Fruit fly (Drosophila melanogaster) whole organism, embryonic: ENCODE data around the gene Ant2.
A peak's percentile ranks its signal among the peaks of the same experiment; 100 is the strongest.

Source experiments
- Ada2b ChIP-seq: fragments of 200-800 bp; sonication (Bioruptor generic); IDR thresholded peaks from 2 replicates; pipeline ENCODE4 v1.3.6; 2022; ENCODE audit warnings: missing biosample characterization, missing genetic modification characterization
- Aef1 ChIP-seq: fragments of 200-800 bp; sonication (Bioruptor generic); IDR thresholded peaks from 3 replicates; pipeline ENCODE4 v1.3.6; 2022; ENCODE audit warnings: missing biosample characterization, missing genetic modification characterization
- Atf3 ChIP-seq: fragments of 200-800 bp; sonication (Bioruptor generic); optimal IDR thresholded peaks from 3 replicates; lab custom pipeline; 2016; ENCODE audit warnings: missing biosample characterization, missing genetic modification characterization
- Atf6 ChIP-seq: fragments of 200-800 bp; sonication (Bioruptor generic); IDR thresholded peaks from 2 replicates; pipeline ENCODE4 v1.3.6; 2022; ENCODE audit warnings: missing biosample characterization, missing genetic modification characterization
- CG10462 ChIP-seq: fragments of 200-800 bp; sonication (Bioruptor generic); optimal IDR thresholded peaks from 2 replicates; lab custom pipeline; 2016; ENCODE audit warnings: missing biosample characterization, missing genetic modification characterization
- CG10959 ChIP-seq: fragments of 200-800 bp; sonication (Bioruptor generic); IDR thresholded peaks from 2 replicates; pipeline ENCODE4 v1.3.6; 2022; ENCODE audit warnings: missing biosample characterization, missing genetic modification characterization
- CG11696 ChIP-seq: fragments of 200-800 bp; sonication (Bioruptor generic); IDR thresholded peaks from 2 replicates; pipeline ENCODE4 v1.3.6; 2022; ENCODE audit warnings: missing biosample characterization, missing genetic modification characterization
- CG13287 ChIP-seq: fragments of 200-800 bp; sonication (Bioruptor generic); IDR thresholded peaks from 2 replicates; pipeline ENCODE4 v1.3.6; 2022; ENCODE audit warnings: missing biosample characterization, missing genetic modification characterization; ENCODE audit not compliant: partially characterized antibody
- CG13775 ChIP-seq: fragments of 200-800 bp; sonication (Bioruptor generic); optimal IDR thresholded peaks from 3 replicates; lab custom pipeline; 2017; ENCODE audit warnings: missing biosample characterization, mild to moderate bottlenecking, missing genetic modification characterization
- CG14014 ChIP-seq: fragments of 200-800 bp; sonication (Bioruptor generic); IDR thresholded peaks from 2 replicates; pipeline ENCODE4 v1.3.6; 2022; ENCODE audit warnings: missing biosample characterization, missing genetic modification characterization
- CG15011 ChIP-seq: fragments of 200-800 bp; sonication (Bioruptor generic); optimal IDR thresholded peaks from 3 replicates; lab custom pipeline; 2018; ENCODE audit warnings: missing biosample characterization, mild to moderate bottlenecking, missing genetic modification characterization
- CG15269 ChIP-seq: fragments of 200-800 bp; sonication (Bioruptor generic); optimal IDR thresholded peaks from 2 replicates; lab custom pipeline; 2018; ENCODE audit warnings: missing biosample characterization, mild to moderate bottlenecking, missing genetic modification characterization, moderate library complexity
- CG15601 ChIP-seq: fragments of 200-800 bp; sonication (Bioruptor generic); optimal IDR thresholded peaks from 3 replicates; lab custom pipeline; 2019; ENCODE audit warnings: missing biosample characterization, mild to moderate bottlenecking, missing genetic modification characterization, moderate library complexity
- CG1603 ChIP-seq: fragments of 200-800 bp; sonication (Bioruptor generic); optimal IDR thresholded peaks from 2 replicates; lab custom pipeline; 2019; ENCODE audit warnings: missing biosample characterization, mild to moderate bottlenecking, missing genetic modification characterization, moderate library complexity
- CG18764 ChIP-seq: fragments of 200-800 bp; sonication (Bioruptor generic); optimal IDR thresholded peaks from 3 replicates; lab custom pipeline; 2016; ENCODE audit warnings: missing biosample characterization, missing genetic modification characterization
- CG32767 ChIP-seq: fragments of 200-800 bp; sonication (Bioruptor generic); IDR thresholded peaks from 2 replicates; pipeline ENCODE4 v1.3.6; 2022; ENCODE audit warnings: missing biosample characterization, missing genetic modification characterization
- CG3838 ChIP-seq: fragments of 200-800 bp; sonication (Bioruptor generic); optimal IDR thresholded peaks from 3 replicates; lab custom pipeline; 2016; ENCODE audit warnings: missing biosample characterization, missing genetic modification characterization
- CG4282 ChIP-seq: fragments of 200-800 bp; sonication (Bioruptor generic); optimal IDR thresholded peaks from 2 replicates; lab custom pipeline; 2016; ENCODE audit warnings: missing biosample characterization, missing genetic modification characterization
- CG4424 ChIP-seq: fragments of 200-800 bp; sonication (Bioruptor generic); optimal IDR thresholded peaks from 3 replicates; lab custom pipeline; 2016; ENCODE audit warnings: missing biosample characterization, missing genetic modification characterization
- CG5245 ChIP-seq: fragments of 200-800 bp; sonication (Bioruptor generic); optimal IDR thresholded peaks from 3 replicates; lab custom pipeline; 2016; ENCODE audit warnings: missing biosample characterization, missing genetic modification characterization
- CG6654 ChIP-seq: fragments of 200-800 bp; sonication (Bioruptor generic); optimal IDR thresholded peaks from 2 replicates; lab custom pipeline; 2017; ENCODE audit warnings: missing biosample characterization, mild to moderate bottlenecking, missing genetic modification characterization
- CG6813 ChIP-seq: fragments of 200-800 bp; sonication (Bioruptor generic); optimal IDR thresholded peaks from 2 replicates; lab custom pipeline; 2017; ENCODE audit warnings: missing biosample characterization, missing genetic modification characterization, mild to moderate bottlenecking, moderate library complexity, missing genetic modification reagents
- CG6854 ChIP-seq: fragments of 200-800 bp; sonication (Bioruptor generic); optimal IDR thresholded peaks from 3 replicates; lab custom pipeline; 2017; ENCODE audit warnings: missing biosample characterization, mild to moderate bottlenecking, missing genetic modification characterization
- CG7839 ChIP-seq: fragments of 200-800 bp; sonication (Bioruptor generic); optimal IDR thresholded peaks from 3 replicates; lab custom pipeline; 2018; ENCODE audit warnings: missing biosample characterization, mild to moderate bottlenecking, missing genetic modification characterization, moderate library complexity
- CG7963 ChIP-seq: fragments of 200-800 bp; sonication (Bioruptor generic); IDR thresholded peaks from 3 replicates; pipeline ENCODE4 v1.3.6; 2022; ENCODE audit warnings: missing biosample characterization, missing genetic modification characterization; ENCODE audit not compliant: partially characterized antibody
- CG8944 ChIP-seq: fragments of 200-800 bp; sonication (Bioruptor generic); optimal IDR thresholded peaks from 3 replicates; lab custom pipeline; 2016; ENCODE audit warnings: missing biosample characterization, missing genetic modification characterization
- Chrac-16 ChIP-seq: fragments of 200-800 bp; sonication (Bioruptor generic); optimal IDR thresholded peaks from 3 replicates; lab custom pipeline; 2016; ENCODE audit warnings: missing biosample characterization, missing genetic modification characterization
- D19A ChIP-seq: fragments of 200-800 bp; optimal IDR thresholded peaks from 3 replicates; lab custom pipeline; 2019; ENCODE audit warnings: missing biosample characterization, mild to moderate bottlenecking, missing genetic modification characterization, moderate library complexity
- E2f1 ChIP-seq: fragments of 200-800 bp; sonication (Bioruptor generic); IDR thresholded peaks from 2 replicates; pipeline ENCODE4 v1.3.6; 2022; ENCODE audit warnings: missing biosample characterization, missing genetic modification characterization
- ERR ChIP-seq: fragments of 200-800 bp; sonication (Bioruptor generic); optimal IDR thresholded peaks from 2 replicates; lab custom pipeline; 2016; ENCODE audit warnings: missing biosample characterization, missing genetic modification characterization
- HLHmδ ChIP-seq: fragments of 200-800 bp; sonication (Bioruptor generic); optimal IDR thresholded peaks from 2 replicates; lab custom pipeline; 2018; ENCODE audit warnings: missing biosample characterization, mild to moderate bottlenecking, missing genetic modification characterization, moderate library complexity
- HmgD ChIP-seq: fragments of 200-800 bp; sonication (Bioruptor generic); optimal IDR thresholded peaks from 3 replicates; lab custom pipeline; 2016; ENCODE audit warnings: missing biosample characterization, missing genetic modification characterization
- Lhr ChIP-seq: fragments of 200-800 bp; sonication (Bioruptor generic); optimal IDR thresholded peaks from 3 replicates; lab custom pipeline; 2017; ENCODE audit warnings: mild to moderate bottlenecking, missing biosample characterization, missing genetic modification reagents, missing genetic modification characterization
- Poxn ChIP-seq: fragments of 200-800 bp; sonication (Bioruptor generic); IDR thresholded peaks from 2 replicates; pipeline ENCODE4 v1.3.6; 2022; ENCODE audit warnings: missing biosample characterization, missing genetic modification characterization
- Sin3A ChIP-seq: fragments of >200 bp; optimal IDR thresholded peaks from 2 replicates; lab custom pipeline; 2018
- caup ChIP-seq: fragments of 200-800 bp; sonication (Bioruptor generic); optimal IDR thresholded peaks from 3 replicates; lab custom pipeline; 2017; ENCODE audit warnings: missing biosample characterization, mild to moderate bottlenecking, missing genetic modification characterization, moderate library complexity; ENCODE audit not compliant: severe bottlenecking
- crp ChIP-seq, 2 experiments: fragments of 200-800 bp; sonication (Bioruptor generic); optimal IDR thresholded peaks; 2 replicates in 1 of 2; 3 replicates in 1 of 2; lab custom pipeline; 2017; ENCODE audit warnings: missing biosample characterization in 2 of 2, missing genetic modification characterization in 2 of 2, mild to moderate bottlenecking in 1 of 2, moderate library complexity in 1 of 2
- dimm ChIP-seq: fragments of 200-800 bp; sonication (Bioruptor generic); IDR thresholded peaks from 2 replicates; pipeline ENCODE4 v1.3.6; 2022; ENCODE audit warnings: missing biosample characterization, missing genetic modification characterization
- esg ChIP-seq: fragments of 200-800 bp; sonication (Bioruptor generic); conservative IDR thresholded peaks from 2 replicates; pipeline ENCODE4 v1.3.6; 2022; ENCODE audit warnings: missing biosample characterization, missing genetic modification characterization
- fd64A ChIP-seq: fragments of 200-800 bp; sonication (Bioruptor generic); optimal IDR thresholded peaks from 3 replicates; lab custom pipeline; 2018; ENCODE audit warnings: missing biosample characterization, mild to moderate bottlenecking, missing genetic modification characterization
- gro ChIP-seq: fragments of 200-800 bp; sonication (Bioruptor generic); optimal IDR thresholded peaks from 2 replicates; lab custom pipeline; 2016; ENCODE audit warnings: missing biosample characterization, missing genetic modification characterization
- hkb ChIP-seq, 2 experiments: fragments of 200-800 bp in 1 of 2; fragments of >200 bp in 1 of 2; sonication (Bioruptor generic) in 1 of 2; IDR thresholded peaks in 1 of 2; optimal IDR thresholded peaks in 1 of 2; 2 replicates each; pipeline versions ENCODE4 v1.3.6 to Lab custom; 2017 to 2022; ENCODE audit warnings: missing biosample characterization in 1 of 2, missing genetic modification characterization in 1 of 2
- ind ChIP-seq: fragments of 200-800 bp; sonication (Bioruptor generic); optimal IDR thresholded peaks from 3 replicates; lab custom pipeline; 2016; ENCODE audit warnings: missing biosample characterization, missing genetic modification characterization
- jigr1 ChIP-seq: fragments of 200-800 bp; sonication (Bioruptor generic); IDR thresholded peaks from 3 replicates; pipeline ENCODE4 v1.3.6; 2022; ENCODE audit warnings: missing biosample characterization, missing genetic modification characterization
- klu ChIP-seq: fragments of 200-800 bp; sonication (Bioruptor generic); IDR thresholded peaks from 2 replicates; pipeline ENCODE4 v1.3.6; 2022; ENCODE audit warnings: missing biosample characterization, missing genetic modification characterization
- pita ChIP-seq: fragments of 200-800 bp; sonication (Bioruptor generic); optimal IDR thresholded peaks from 2 replicates; lab custom pipeline; 2017; ENCODE audit warnings: missing biosample characterization, mild to moderate bottlenecking, missing genetic modification characterization
- seq ChIP-seq: fragments of 200-800 bp; sonication (Bioruptor generic); IDR thresholded peaks from 2 replicates; pipeline ENCODE4 v1.3.6; 2022; ENCODE audit warnings: missing biosample characterization, missing genetic modification characterization
- so ChIP-seq: fragments of 200-800 bp; sonication (Bioruptor generic); IDR thresholded peaks from 3 replicates; pipeline ENCODE4 v1.3.6; 2022; ENCODE audit warnings: missing biosample characterization, missing genetic modification characterization
- sr ChIP-seq: fragments of 200-800 bp; sonication (Bioruptor generic); IDR thresholded peaks from 3 replicates; pipeline ENCODE4 v1.3.6; 2022; ENCODE audit warnings: missing biosample characterization, missing genetic modification characterization
- tin ChIP-seq: fragments of 200-800 bp; sonication (Bioruptor generic); optimal IDR thresholded peaks from 3 replicates; lab custom pipeline; 2016; ENCODE audit warnings: missing biosample characterization, missing genetic modification characterization
- tna ChIP-seq: fragments of 200-800 bp; sonication (Bioruptor generic); IDR thresholded peaks from 2 replicates; pipeline ENCODE4 v1.3.6; 2022; ENCODE audit warnings: missing biosample characterization, missing genetic modification characterization; ENCODE audit not compliant: partially characterized antibody

Gene Ant2

dm6 chrX:10832369-10832768 is 45.7 kb upstream of the Ant2 start (continued):
- TF ChIP-seq HmgD (GFP tag; lab: Kevin White, UChicago) (peak; percentile 30), tin (peak; percentile 68), Aef1 (GFP tag; lab: Robert Waterston, UW) (peak; percentile 36; the same call in 1 of the 3 replicates), Sin3A (lab: Kevin White, UChicago) (no peak), dimm (GFP tag; lab: Robert Waterston, UW) (no peak), CG18764 (GFP tag; lab: Kevin White, UChicago) (peak; percentile 49), caup (GFP tag; lab: Kevin White, UChicago) (peak; percentile 66), Atf3 (GFP tag; lab: Kevin White, UChicago) (peak; percentile 42), Atf6 (GFP tag; lab: Robert Waterston, UW) (0 out of 2 replicates have a peak, but pooled peaks have one; percentile 10), CG10959 (peak; percentile 57; the same call in 1 of the 2 replicates), crp (GFP tag; optimal IDR thresholded peaks at IDR 0.05; lab: Kevin White, UChicago) (no peak), hkb (optimal IDR thresholded peaks at IDR 0.05; lab: Kevin White, UChicago) (no peak), hkb (GFP tag; IDR thresholded peaks at IDR 0.05; lab: Robert Waterston, UW) (peak; percentile 12; the same call in 1 of the 2 replicates), CG32767 (GFP tag; lab: Robert Waterston, UW) (no peak), esg (GFP tag; lab: Robert Waterston, UW) (0 out of 2 replicates have a peak, but pooled peaks have one; percentile 15), CG5245 (GFP tag; lab: Kevin White, UChicago) (peak; percentile 81), CG15011 (GFP tag; lab: Kevin White, UChicago) (no peak), CG11696 (no peak), klu (no peak), seq (GFP tag; lab: Robert Waterston, UW) (no peak), pita (peak; percentile 44), CG4424 (GFP tag; lab: Kevin White, UChicago) (peak; percentile 67), CG15601 (peak; percentile 53), E2f1 (GFP tag; lab: Robert Waterston, UW) (peak; percentile 64), D19A (tag; lab: Kevin White, UChicago) (no peak), CG6854 (GFP tag; lab: Kevin White, UChicago) (no peak), CG1603 (tag; lab: Kevin White, UChicago) (peak; percentile 76), CG7963 (GFP tag; lab: Robert Waterston, UW) (no peak), CG14014 (peak; percentile 63), ERR (GFP tag; lab: Kevin White, UChicago) (no peak), CG4282 (no peak), CG8944 (peak; percentile 54), Chrac-16 (GFP tag; lab: Kevin White, UChicago) (peak; percentile 77), jigr1 (GFP tag; lab: Robert Waterston, UW) (no peak), CG13775 (peak; percentile 20), Poxn (GFP tag; lab: Robert Waterston, UW) (no peak), Lhr (GFP tag; lab: Kevin White, UChicago) (peak; percentile 67), CG6813 (GFP tag; lab: Kevin White, UChicago) (peak; percentile 25), so (no peak), CG7839 (peak; percentile 70), sr (GFP tag; lab: Robert Waterston, UW) (0 out of 3 replicates have a peak, but pooled peaks have one; percentile 8), CG3838 (GFP tag; lab: Kevin White, UChicago) (no peak), tna (GFP tag; lab: Robert Waterston, UW) (no peak), Ada2b (GFP tag; lab: Robert Waterston, UW) (no peak), fd64A (GFP tag; lab: Kevin White, UChicago) (no peak), CG10462 (GFP tag; lab: Kevin White, UChicago) (peak; percentile 22), CG6654 (GFP tag; lab: Kevin White, UChicago) (no peak), CG13287 (GFP tag; lab: Robert Waterston, UW) (no peak), HLHmδ (GFP tag; lab: Kevin White, UChicago) (no peak), CG15269 (tag; lab: Kevin White, UChicago) (peak; percentile 61), gro (GFP tag; lab: Kevin White, UChicago) (peak; percentile 43), ind (GFP tag; lab: Kevin White, UChicago) (peak; percentile 57)
